Fruit fly (Drosophila melanogaster) whole organism, embryonic: ENCODE data around the gene Cow.

Experiments
- Antp ChIP-seq: fragments of 200-800 bp; sonication (Bioruptor generic); optimal IDR thresholded peaks from 3 replicates; lab custom pipeline; 2016; ENCODE audit warnings: missing biosample characterization, missing genetic modification characterization
- Asciz ChIP-seq: fragments of 200-800 bp; sonication (Bioruptor generic); optimal IDR thresholded peaks from 2 replicates; lab custom pipeline; 2017; ENCODE audit warnings: missing biosample characterization, mild to moderate bottlenecking, missing genetic modification characterization, missing genetic modification reagents
- CG11247 ChIP-seq: fragments of 200-800 bp; sonication (Bioruptor generic); IDR thresholded peaks from 2 replicates; pipeline ENCODE4 v1.3.6; 2022; ENCODE audit warnings: missing biosample characterization, missing genetic modification characterization
- CG12104 ChIP-seq: fragments of 200-800 bp; sonication (Bioruptor generic); optimal IDR thresholded peaks from 3 replicates; lab custom pipeline; 2016; ENCODE audit warnings: missing biosample characterization, missing genetic modification characterization
- CG15479 ChIP-seq: fragments of 200-800 bp; sonication (Bioruptor generic); optimal IDR thresholded peaks from 3 replicates; lab custom pipeline; 2019; ENCODE audit warnings: missing biosample characterization, mild to moderate bottlenecking, missing genetic modification characterization, moderate library complexity
- CG15601 ChIP-seq: fragments of 200-800 bp; sonication (Bioruptor generic); optimal IDR thresholded peaks from 3 replicates; lab custom pipeline; 2019; ENCODE audit warnings: missing biosample characterization, mild to moderate bottlenecking, missing genetic modification characterization, moderate library complexity
- CG1647 ChIP-seq: fragments of 200-800 bp; sonication (Bioruptor generic); optimal IDR thresholded peaks from 3 replicates; lab custom pipeline; 2016; ENCODE audit warnings: missing biosample characterization, missing genetic modification characterization
- CG17328 ChIP-seq: fragments of 200-800 bp; sonication (Bioruptor generic); IDR thresholded peaks from 2 replicates; pipeline ENCODE4 v1.3.6; 2022; ENCODE audit warnings: missing biosample characterization, missing genetic modification characterization
- CG18476 ChIP-seq: fragments of 200-800 bp; sonication (Bioruptor generic); optimal IDR thresholded peaks from 2 replicates; lab custom pipeline; 2016; ENCODE audit warnings: missing biosample characterization, mild to moderate bottlenecking, missing genetic modification characterization
- CG2678 ChIP-seq: fragments of 200-800 bp; sonication (Bioruptor generic); optimal IDR thresholded peaks from 3 replicates; lab custom pipeline; 2019; ENCODE audit warnings: missing biosample characterization, mild to moderate bottlenecking, missing genetic modification characterization, moderate library complexity
- CG2712 ChIP-seq: fragments of 200-800 bp; optimal IDR thresholded peaks from 3 replicates; lab custom pipeline; 2019; ENCODE audit warnings: missing biosample characterization, mild to moderate bottlenecking, missing genetic modification characterization, moderate library complexity
- CG3065 ChIP-seq: fragments of 200-800 bp; sonication (Bioruptor generic); optimal IDR thresholded peaks from 2 replicates; lab custom pipeline; 2016; ENCODE audit warnings: missing biosample characterization, missing genetic modification characterization
- CG3995 ChIP-seq: fragments of 200-800 bp; sonication (Bioruptor generic); optimal IDR thresholded peaks from 3 replicates; lab custom pipeline; 2016; ENCODE audit warnings: missing biosample characterization, missing genetic modification characterization
- CG6272 ChIP-seq: fragments of 200-800 bp; sonication (Bioruptor generic); IDR thresholded peaks from 2 replicates; pipeline ENCODE4 v1.3.6; 2022; ENCODE audit warnings: missing biosample characterization, missing genetic modification characterization
- CG6791 ChIP-seq: fragments of 200-800 bp; sonication (Bioruptor generic); IDR thresholded peaks from 3 replicates; pipeline ENCODE4 v1.3.6; 2022; ENCODE audit warnings: missing biosample characterization, missing genetic modification characterization; ENCODE audit not compliant: partially characterized antibody
- CG8388 ChIP-seq: fragments of 200-800 bp; sonication (Bioruptor generic); optimal IDR thresholded peaks from 2 replicates; lab custom pipeline; 2019; ENCODE audit warnings: missing biosample characterization, mild to moderate bottlenecking, missing genetic modification characterization, moderate library complexity
- CG9727 ChIP-seq: fragments of 200-800 bp; sonication (Bioruptor generic); optimal IDR thresholded peaks from 3 replicates; lab custom pipeline; 2017; ENCODE audit warnings: missing biosample characterization, mild to moderate bottlenecking, missing genetic modification characterization
- CkIIα-i1 ChIP-seq: fragments of 200-800 bp; sonication (Bioruptor generic); IDR thresholded peaks from 2 replicates; pipeline ENCODE4 v1.3.6; 2022; ENCODE audit warnings: missing biosample characterization, missing genetic modification characterization
- Dfd ChIP-seq, 2 experiments: fragments of >200 bp; optimal IDR thresholded peaks; 2 replicates each; lab custom pipeline; 2017; ENCODE audit warnings: missing biosample characterization in 2 of 2, missing genetic modification characterization in 2 of 2
- Dip2 ChIP-seq: fragments of 200-800 bp; sonication (Bioruptor generic); IDR thresholded peaks from 2 replicates; pipeline ENCODE4 v1.3.6; 2022; ENCODE audit warnings: missing biosample characterization, missing genetic modification characterization
- Gsc ChIP-seq: fragments of 200-800 bp; sonication (Bioruptor generic); IDR thresholded peaks from 2 replicates; pipeline ENCODE4 v1.3.6; 2022; ENCODE audit warnings: missing biosample characterization, missing genetic modification characterization
- Lim3 ChIP-seq: fragments of 200-800 bp; sonication (Bioruptor generic); IDR thresholded peaks from 2 replicates; pipeline ENCODE4 v1.3.6; 2022; ENCODE audit warnings: missing biosample characterization, missing genetic modification characterization
- Myb ChIP-seq: fragments of 200-800 bp; sonication (Bioruptor generic); optimal IDR thresholded peaks from 2 replicates; lab custom pipeline; 2016; ENCODE audit warnings: missing biosample characterization, missing genetic modification characterization
- Six4 ChIP-seq: fragments of 200-800 bp; sonication (Bioruptor generic); optimal IDR thresholded peaks from 2 replicates; lab custom pipeline; 2016; ENCODE audit warnings: missing biosample characterization, missing genetic modification characterization
- Spps ChIP-seq: fragments of 200-800 bp; sonication (Bioruptor generic); optimal IDR thresholded peaks from 2 replicates; lab custom pipeline; 2018; ENCODE audit warnings: missing biosample characterization, mild to moderate bottlenecking, missing genetic modification characterization
- Usf ChIP-seq: fragments of 200-800 bp; sonication (Bioruptor generic); optimal IDR thresholded peaks from 2 replicates; lab custom pipeline; 2017; ENCODE audit warnings: missing genotype, missing biosample characterization, missing genetic modification characterization
- YL-1 ChIP-seq: fragments of 200-800 bp; sonication (Bioruptor generic); optimal IDR thresholded peaks from 3 replicates; lab custom pipeline; 2017; ENCODE audit warnings: missing biosample characterization, mild to moderate bottlenecking, missing genetic modification characterization
- ab ChIP-seq: fragments of 200-800 bp; sonication (Bioruptor generic); optimal IDR thresholded peaks from 2 replicates; lab custom pipeline; 2016; ENCODE audit warnings: missing biosample characterization, missing genetic modification characterization
- btn ChIP-seq: fragments of 200-800 bp; sonication (Bioruptor generic); optimal IDR thresholded peaks from 2 replicates; lab custom pipeline; 2016; ENCODE audit warnings: missing biosample characterization, missing genetic modification characterization
- croc ChIP-seq: fragments of 200-800 bp; sonication (Bioruptor generic); conservative IDR thresholded peaks from 3 replicates; pipeline ENCODE4 v1.3.6; 2022; ENCODE audit warnings: missing biosample characterization, missing genetic modification characterization
- dimm ChIP-seq: fragments of 200-800 bp; sonication (Bioruptor generic); IDR thresholded peaks from 2 replicates; pipeline ENCODE4 v1.3.6; 2022; ENCODE audit warnings: missing biosample characterization, missing genetic modification characterization
- fd3F ChIP-seq: fragments of 200-800 bp; sonication (Bioruptor generic); optimal IDR thresholded peaks from 2 replicates; lab custom pipeline; 2018; ENCODE audit warnings: missing biosample characterization, mild to moderate bottlenecking, missing genetic modification characterization, moderate library complexity
- gcm ChIP-seq: fragments of 200-800 bp; sonication (Bioruptor generic); optimal IDR thresholded peaks from 2 replicates; lab custom pipeline; 2019; ENCODE audit warnings: missing biosample characterization, mild to moderate bottlenecking, missing genetic modification characterization, moderate library complexity
- grau ChIP-seq: fragments of 200-800 bp; optimal IDR thresholded peaks from 3 replicates; lab custom pipeline; 2019; ENCODE audit warnings: missing biosample characterization, mild to moderate bottlenecking, missing genetic modification characterization, moderate library complexity
- grn ChIP-seq: fragments of 200-800 bp; sonication (Bioruptor generic); optimal IDR thresholded peaks from 3 replicates; lab custom pipeline; 2017; ENCODE audit warnings: missing biosample characterization, missing genetic modification characterization
- hkb ChIP-seq, 2 experiments: fragments of 200-800 bp in 1 of 2; fragments of >200 bp in 1 of 2; sonication (Bioruptor generic) in 1 of 2; IDR thresholded peaks in 1 of 2; optimal IDR thresholded peaks in 1 of 2; 2 replicates each; pipeline versions ENCODE4 v1.3.6 to Lab custom; 2017 to 2022; ENCODE audit warnings: missing biosample characterization in 1 of 2, missing genetic modification characterization in 1 of 2
- kni ChIP-seq: fragments of 200-800 bp; sonication (Bioruptor generic); optimal IDR thresholded peaks from 3 replicates; lab custom pipeline; 2017; ENCODE audit warnings: mild to moderate bottlenecking, missing biosample characterization, missing genetic modification reagents, missing genetic modification characterization
- maf-S ChIP-seq: fragments of 200-800 bp; sonication (Bioruptor generic); optimal IDR thresholded peaks from 2 replicates; lab custom pipeline; 2016; ENCODE audit warnings: missing biosample characterization, missing genetic modification characterization
- nerfin-2 ChIP-seq: fragments of 200-800 bp; sonication (Bioruptor generic); IDR thresholded peaks from 2 replicates; pipeline ENCODE4 v1.3.6; 2022; ENCODE audit warnings: missing biosample characterization, missing genetic modification characterization; ENCODE audit not compliant: partially characterized antibody
- p53 ChIP-seq: fragments of 200-800 bp; sonication (Bioruptor generic); optimal IDR thresholded peaks from 2 replicates; lab custom pipeline; 2016; ENCODE audit warnings: missing biosample characterization, missing genetic modification characterization
- pan ChIP-seq, 4 experiments: fragments of >200 bp in 3 of 4; fragments of 200-800 bp in 1 of 4; sonication (Bioruptor generic) in 1 of 4; optimal IDR thresholded peaks in 3 of 4; IDR thresholded peaks in 1 of 4; 2 replicates each; pipeline versions ENCODE4 v1.3.6 to Lab custom; 2017 to 2022; ENCODE audit warnings: missing biosample characterization in 2 of 4, missing genetic modification characterization in 2 of 4, mixed read lengths in 1 of 4
- peb ChIP-seq: fragments of 200-800 bp; sonication (Bioruptor generic); IDR thresholded peaks from 2 replicates; pipeline ENCODE4 v1.3.6; 2022; ENCODE audit warnings: missing biosample characterization, missing genetic modification characterization
- pfk ChIP-seq: fragments of 200-800 bp; sonication (Bioruptor generic); optimal IDR thresholded peaks from 2 replicates; lab custom pipeline; 2018; ENCODE audit warnings: missing biosample characterization, mild to moderate bottlenecking, missing genetic modification characterization, moderate library complexity
- sr ChIP-seq: fragments of 200-800 bp; sonication (Bioruptor generic); IDR thresholded peaks from 3 replicates; pipeline ENCODE4 v1.3.6; 2022; ENCODE audit warnings: missing biosample characterization, missing genetic modification characterization
- tap ChIP-seq: fragments of 200-800 bp; optimal IDR thresholded peaks from 3 replicates; lab custom pipeline; 2019; ENCODE audit warnings: missing biosample characterization, mild to moderate bottlenecking, missing genetic modification characterization, moderate library complexity
- tgo ChIP-seq: fragments of 200-800 bp; sonication (Bioruptor generic); IDR thresholded peaks from 3 replicates; pipeline ENCODE4 v1.3.6; 2022; ENCODE audit warnings: missing biosample characterization, missing genetic modification characterization
- trem ChIP-seq: fragments of 200-800 bp; optimal IDR thresholded peaks from 3 replicates; lab custom pipeline; 2019; ENCODE audit warnings: missing biosample characterization, mild to moderate bottlenecking, missing genetic modification characterization, moderate library complexity
- unpg ChIP-seq: fragments of 200-800 bp; sonication (Bioruptor generic); optimal IDR thresholded peaks from 3 replicates; lab custom pipeline; 2018; ENCODE audit warnings: missing biosample characterization, mild to moderate bottlenecking, missing genetic modification characterization, moderate library complexity
- vnd ChIP-seq: fragments of 200-800 bp; sonication (Bioruptor generic); IDR thresholded peaks from 3 replicates; pipeline ENCODE4 v1.3.6; 2022; ENCODE audit warnings: missing biosample characterization, missing genetic modification characterization; ENCODE audit not compliant: partially characterized antibody
- zen ChIP-seq: fragments of 200-800 bp; sonication (Bioruptor generic); optimal IDR thresholded peaks from 3 replicates; lab custom pipeline; 2018; ENCODE audit warnings: missing biosample characterization, mild to moderate bottlenecking, missing genetic modification characterization, moderate library complexity

The Cow gene

dm6 chr3R:23067209-23067826 lies 45.2 kb downstream of the Cow start, which contains the start of gene CG17111 (continued):
- TF ChIP-seq CG6272 (no peak), Gsc (GFP tag; lab: Robert Waterston, UW) (no peak), CG17328 (GFP tag; lab: Robert Waterston, UW) (no peak), vnd (GFP tag; lab: Robert Waterston, UW) (no peak), Antp (GFP tag; lab: Kevin White, UChicago) (no peak), ab (GFP tag; lab: Kevin White, UChicago) (no peak), kni (no peak), grau (tag; lab: Kevin White, UChicago) (no peak), YL-1 (no peak), tgo (GFP tag; lab: Robert Waterston, UW) (peak; percentile 17; the same call in 1 of the 3 replicates), croc (no peak), p53 (GFP tag; lab: Kevin White, UChicago) (no peak), btn (GFP tag; lab: Kevin White, UChicago) (no peak), maf-S (GFP tag; lab: Kevin White, UChicago) (no peak), pan (optimal IDR thresholded peaks at IDR 0.05; lab: Kevin White, UChicago) (no peak), pan (GFP tag; optimal IDR thresholded peaks at IDR 0.05 in 1 of 2, IDR thresholded peaks at IDR 0.05 in 1 of 2) (peak in 1 of 2 experiments; percentile 30), CG18476 (no peak), Spps (tag; lab: Kevin White, UChicago) (no peak), hkb (optimal IDR thresholded peaks at IDR 0.05; lab: Kevin White, UChicago) (no peak), hkb (GFP tag; IDR thresholded peaks at IDR 0.05; lab: Robert Waterston, UW) (peak; percentile 38; the same call in 1 of the 2 replicates), peb (GFP tag; lab: Robert Waterston, UW) (no peak), Dip2 (GFP tag; lab: Robert Waterston, UW) (no peak), unpg (GFP tag; lab: Kevin White, UChicago) (no peak), gcm (GFP tag; lab: Kevin White, UChicago) (no peak), CG3995 (GFP tag; lab: Kevin White, UChicago) (no peak), sr (no peak), tap (tag; lab: Kevin White, UChicago) (peak; percentile 4), Lim3 (GFP tag; lab: Robert Waterston, UW) (no peak), grn (no peak), CG8388 (peak; percentile 42), Myb (GFP tag; lab: Kevin White, UChicago) (no peak), zen (tag; lab: Kevin White, UChicago) (no peak), CG15479 (GFP tag; lab: Kevin White, UChicago) (no peak), CkIIα-i1 (GFP tag; lab: Robert Waterston, UW) (no peak), Six4 (GFP tag; lab: Kevin White, UChicago) (no peak), CG15601 (no peak), pfk (GFP tag; lab: Kevin White, UChicago) (no peak), CG6791 (GFP tag; lab: Robert Waterston, UW) (no peak), dimm (GFP tag; lab: Robert Waterston, UW) (no peak), CG2678 (tag; lab: Kevin White, UChicago) (peak; percentile 70), Dfd (GFP tag; optimal IDR thresholded peaks at IDR 0.05; lab: Kevin White, UChicago) (no peak), fd3F (GFP tag; lab: Kevin White, UChicago) (no peak), CG2712 (tag; lab: Kevin White, UChicago) (no peak), CG11247 (no peak), CG3065 (GFP tag; lab: Kevin White, UChicago) (no peak), CG9727 (GFP tag; lab: Kevin White, UChicago) (peak; percentile 44), trem (tag; lab: Kevin White, UChicago) (no peak), CG1647 (GFP tag; lab: Kevin White, UChicago) (no peak), Usf (GFP tag; lab: Kevin White, UChicago) (no peak), Asciz (GFP tag; lab: Kevin White, UChicago) (no peak), CG12104 (no peak), nerfin-2 (GFP tag; lab: Robert Waterston, UW) (no peak)
